Fruit fly (Drosophila melanogaster): ENCODE results near the gene CG17129.

CG17129 gene

dm6 chr3L:654019-654418 is 26.1 kb downstream of the CG17129 start, which contains the start of the genes MED30 and Rev1 (continued):
- TF ChIP-seq h (optimal IDR thresholded peaks at IDR 0.05) (no peak), CG10209 (GFP tag; optimal IDR thresholded peaks at IDR 0.05) (peak; percentile 92), ems (GFP tag; optimal IDR thresholded peaks at IDR 0.05) (peak; percentile 96), zen (tag; optimal IDR thresholded peaks at IDR 0.05) (peak; percentile 89), unc-4 (GFP tag; IDR thresholded peaks at IDR 0.05; ENCODE audit: partially characterized antibody) (peak; percentile 60), CG7987 (GFP tag; optimal IDR thresholded peaks at IDR 0.05) (peak; percentile 90), CG3726 (GFP tag; IDR thresholded peaks at IDR 0.05) (0 out of 3 replicates have a peak, but pooled peaks have one; percentile 42), Hr78 (GFP tag; optimal IDR thresholded peaks at IDR 0.05) (peak in 1 of 2 experiments; percentile 56), pb (GFP tag; optimal IDR thresholded peaks at IDR 0.05) (peak; percentile 89), Scr (GFP tag; IDR thresholded peaks at IDR 0.05; ENCODE audit: partially characterized antibody) (peak; percentile 52), CG9932 (GFP tag; IDR thresholded peaks at IDR 0.05) (peak; percentile 97), ind (GFP tag; optimal IDR thresholded peaks at IDR 0.05) (peak; percentile 96), lilli (GFP tag; optimal IDR thresholded peaks at IDR 0.05) (peak; percentile 98), CG11696 (GFP tag; IDR thresholded peaks at IDR 0.05) (peak; percentile 74), Sry-δ (GFP tag; optimal IDR thresholded peaks at IDR 0.05) (peak; percentile 80), CG17385 (GFP tag; optimal IDR thresholded peaks at IDR 0.05) (peak; percentile 88), ttk (GFP tag; IDR thresholded peaks at IDR 0.05) (peak; percentile 86), CrebB (tag; optimal IDR thresholded peaks at IDR 0.05) (peak; percentile 91), lov (optimal IDR thresholded peaks at IDR 0.05) (no peak), lov (GFP tag; IDR thresholded peaks at IDR 0.05) (peak; percentile 83), CG12942 (GFP tag; optimal IDR thresholded peaks at IDR 0.05) (peak; percentile 96), z (GFP tag; IDR thresholded peaks at IDR 0.05) (no peak), H15 (GFP tag; IDR thresholded peaks at IDR 0.05) (peak; percentile 88), dpn (GFP tag; optimal IDR thresholded peaks at IDR 0.05) (peak; percentile 97), CG6175 (GFP tag; IDR thresholded peaks at IDR 0.05) (peak; percentile 78; the same call in 2 of the 3 replicates), sr (GFP tag; IDR thresholded peaks at IDR 0.05) (peak; percentile 67), abd-A (tag; optimal IDR thresholded peaks at IDR 0.05) (no peak), tin (GFP tag; optimal IDR thresholded peaks at IDR 0.05) (peak; percentile 95), CG10267 (tag; optimal IDR thresholded peaks at IDR 0.05) (peak; percentile 99), CG15073 (GFP tag; optimal IDR thresholded peaks at IDR 0.05) (peak; percentile 64), bcd (GFP tag; optimal IDR thresholded peaks at IDR 0.05) (peak; percentile 92), en (GFP tag; optimal IDR thresholded peaks at IDR 0.05) (peak; percentile 90), CG3847 (GFP tag; IDR thresholded peaks at IDR 0.05) (peak; percentile 94), zfh2 (GFP tag; optimal IDR thresholded peaks at IDR 0.05) (peak; percentile 98), Ravus (GFP tag; IDR thresholded peaks at IDR 0.05) (peak; percentile 57), CG8359 (GFP tag; optimal IDR thresholded peaks at IDR 0.05; ENCODE audit: borderline replicate concordance) (peak; percentile 40), CG17912 (GFP tag; optimal IDR thresholded peaks at IDR 0.05) (peak; percentile 63), CG8290 (GFP tag; optimal IDR thresholded peaks at IDR 0.05) (peak; percentile 93), CG8290 (tag; optimal IDR thresholded peaks at IDR 0.05) (peak; percentile 49 to 97), crc (GFP tag; optimal IDR thresholded peaks at IDR 0.05) (peak; percentile 96), CG11723 (GFP tag; optimal IDR thresholded peaks at IDR 0.05) (peak; percentile 88), ci (GFP tag; IDR thresholded peaks at IDR 0.05) (peak; percentile 95), Deaf1 (tag; optimal IDR thresholded peaks at IDR 0.05) (peak; percentile 65), CG7963 (GFP tag; IDR thresholded peaks at IDR 0.05; ENCODE audit: partially characterized antibody) (no peak), sqz (GFP tag; optimal IDR thresholded peaks at IDR 0.05) (peak; percentile 74), Asciz (GFP tag; optimal IDR thresholded peaks at IDR 0.05) (peak; percentile 84), ham (GFP tag; IDR thresholded peaks at IDR 0.05) (peak; percentile 74; the same call in 1 of the 2 replicates), CG4328 (GFP tag; optimal IDR thresholded peaks at IDR 0.05) (peak; percentile 83), gcm (GFP tag; optimal IDR thresholded peaks at IDR 0.05) (peak; percentile 92), CG10147 (GFP tag; optimal IDR thresholded peaks at IDR 0.05) (peak; percentile 90), CG18764 (GFP tag; optimal IDR thresholded peaks at IDR 0.05) (peak; percentile 88), Med (GFP tag) (peak; percentile 99)
